Worm (Caenorhabditis elegans) whole organism, L4/young adult: Measurements from ENCODE around the gene ctps-1.

Experiments used
- dao-5 ChIP-seq: sonication (generic microtip); optimal IDR thresholded peaks from 2 replicates; lab custom pipeline; 2016; ENCODE audit warnings: missing genotype, missing genetic modification characterization, moderate library complexity, missing compliant biosample characterization
- him-1 ChIP-seq: sonication (generic microtip); optimal IDR thresholded peaks from 2 replicates; lab custom pipeline; 2016; ENCODE audit warnings: missing genotype, missing genetic modification reagents, missing genetic modification characterization, missing compliant biosample characterization

ce11 chrV:16848498-16848897 lies 53.8 kb downstream of the ctps-1 start, which contains the start of the genes clec-36 and clec-26:
- TF ChIP-seq dao-5 (tag; lab: Kevin White, UChicago) = no peak
- TF ChIP-seq him-1 (tag; lab: Kevin White, UChicago) = no peak
